Worm (Caenorhabditis elegans): ENCODE measurements around the gene C05D12.2.

ce11 chrII:11472542-11472941 is 54.4 kb downstream of the C05D12.2 start:
- TF ChIP-seq ama-1 (optimal IDR thresholded peaks at IDR 0.05): no peak
- TF ChIP-seq ets-7 (tag; optimal IDR thresholded peaks at IDR 0.05): no peak
- TF ChIP-seq pes-1 (GFP tag; IDR thresholded peaks at IDR 0.05): no peak
- TF ChIP-seq aly-1 (tag; optimal IDR thresholded peaks at IDR 0.05): no peak
- TF ChIP-seq flt-1 (GFP tag; IDR thresholded peaks at IDR 0.05): no peak
- TF ChIP-seq hmbx-1 (tag; optimal IDR thresholded peaks at IDR 0.05): no peak
- no peak for TF ChIP-seq ceh-13 (GFP tag; optimal IDR thresholded peaks at IDR 0.05)
- no peak for TF ChIP-seq tra-4 (tag; optimal IDR thresholded peaks at IDR 0.05)
- TF ChIP-seq hnd-1 (tag; optimal IDR thresholded peaks at IDR 0.05): no peak
- TF ChIP-seq ceh-36 (tag; optimal IDR thresholded peaks at IDR 0.05): no peak
- TF ChIP-seq F13C5.2 (tag; optimal IDR thresholded peaks at IDR 0.05): no peak

Data from whole organism, early embryonic.